Worm (Caenorhabditis elegans) whole organism, young adult: ENCODE results near the gene dot-1.5.

Experiments
- ama-1 ChIP-seq, 3 experiments: fragments of 150-350 bp in 1 of 3; sonication (generic microtip) in 2 of 3; optimal IDR thresholded peaks; 2 replicates each; lab custom pipeline; 2014 to 2018; ENCODE audit warnings: missing biosample characterization in 2 of 3, missing genetic modification characterization in 2 of 3, missing genetic modification reagents in 2 of 3
- attf-3 ChIP-seq: fragments of 200-800 bp; sonication (Bioruptor generic); conservative IDR thresholded peaks from 2 replicates; pipeline ENCODE4 v1.3.6; 2022; ENCODE audit warnings: missing genetic modification reagents, missing genetic modification characterization, missing compliant biosample characterization
- egl-18 ChIP-seq: fragments of 200-800 bp; sonication (Bioruptor generic); IDR thresholded peaks from 2 replicates; pipeline ENCODE4 v1.3.6; 2022; ENCODE audit warnings: missing genetic modification reagents, missing genetic modification characterization, missing compliant biosample characterization
- hmg-20 ChIP-seq: fragments of 200-800 bp; sonication (Bioruptor generic); IDR thresholded peaks from 2 replicates; pipeline ENCODE4 v1.3.6; 2022; ENCODE audit warnings: missing genetic modification reagents, missing genetic modification characterization, missing compliant biosample characterization
- snpc-1.1 ChIP-seq: sonication (generic microtip); optimal IDR thresholded peaks from 2 replicates; lab custom pipeline; 2017; ENCODE audit warnings: missing genetic modification characterization, mild to moderate bottlenecking, missing compliant biosample characterization, antibody characterized with exemption, moderate library complexity, missing genotype, missing genetic modification reagents; ENCODE audit not compliant: insufficient read depth

ce11 chrX:1924138-1924537 lies 6.9 kb downstream of the dot-1.5 start, which contains the start of gene ZC53.2:
- TF ChIP-seq ama-1 (optimal IDR thresholded peaks at IDR 0.05; lab: Kevin White, UChicago), result no peak
- no peak for TF ChIP-seq ama-1 (GFP tag; optimal IDR thresholded peaks at IDR 0.05; lab: Kevin White, UChicago)
- no peak for TF ChIP-seq hmg-20 (GFP tag; lab: Robert Waterston, UW)
- no peak for TF ChIP-seq egl-18
- no peak for TF ChIP-seq attf-3 (GFP tag; lab: Robert Waterston, UW)
- no peak for TF ChIP-seq snpc-1.1 (tag; lab: Kevin White, UChicago)
